Worm (Caenorhabditis elegans): ENCODE results near the gene F54B11.8.

DNA sequence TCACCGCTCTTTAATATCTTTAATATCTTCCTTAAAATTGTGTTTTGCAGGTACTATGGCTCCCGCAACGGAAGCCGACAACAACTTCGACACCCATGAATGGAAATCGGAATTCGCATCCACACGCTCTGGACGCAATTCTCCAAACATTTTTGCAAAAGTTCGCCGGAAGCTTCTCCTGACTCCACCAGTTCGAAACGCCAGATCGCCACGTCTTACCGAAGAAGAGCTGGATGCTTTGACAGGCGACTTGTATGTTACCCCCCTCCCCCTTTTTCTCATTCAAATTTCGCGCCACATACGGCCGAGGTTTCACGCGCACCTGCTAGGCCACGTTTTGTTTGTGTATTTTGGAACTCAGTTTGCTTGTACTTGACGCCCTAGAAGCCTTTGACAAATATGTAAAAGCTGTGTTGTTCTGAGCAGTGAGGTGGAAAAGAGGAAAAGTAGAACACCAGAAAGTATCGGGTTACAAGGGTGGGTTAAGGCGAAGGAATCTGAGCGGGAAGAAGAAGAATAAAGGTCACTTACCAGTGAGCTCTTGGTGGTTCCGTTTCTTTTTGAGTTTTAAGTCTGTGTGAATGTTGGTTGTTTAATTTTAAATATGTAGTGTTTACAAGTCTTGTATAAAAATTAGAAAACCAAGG is 18.9 kb downstream of the F54B11.8 start, which contains the start of gene unc-84:
- TF ChIP-seq xbp-1 (tag; optimal IDR thresholded peaks at IDR 0.05) (no peak), sup-37 (GFP tag; optimal IDR thresholded peaks at IDR 0.05) (no peak), sox-4 (tag; optimal IDR thresholded peaks at IDR 0.05) (no peak), fkh-10 (GFP tag; optimal IDR thresholded peaks at IDR 0.05) (no peak), lin-39 (tag; optimal IDR thresholded peaks at IDR 0.05) (no peak), unc-62 (GFP tag; optimal IDR thresholded peaks at IDR 0.05) (no peak), fos-1 (tag; optimal IDR thresholded peaks at IDR 0.05) (no peak), skn-1 (tag; optimal IDR thresholded peaks at IDR 0.05) (no peak), unc-30 (tag; optimal IDR thresholded peaks at IDR 0.05) (no peak), elt-3 (tag; optimal IDR thresholded peaks at IDR 0.05) (no peak), irx-1 (tag; optimal IDR thresholded peaks at IDR 0.05) (no peak)
